Fruit fly (Drosophila melanogaster) whole organism, embryonic: ENCODE measurements around the gene CG42656.

Experiments
- ATbp ChIP-seq: fragments of 200-800 bp; sonication (Bioruptor generic); optimal IDR thresholded peaks from 2 replicates; lab custom pipeline; 2017; ENCODE audit warnings: missing biosample characterization, mild to moderate bottlenecking, missing genetic modification characterization, missing genetic modification reagents
- B-H2 ChIP-seq: fragments of 200-800 bp; sonication (Bioruptor generic); optimal IDR thresholded peaks from 2 replicates; lab custom pipeline; 2018; ENCODE audit warnings: missing biosample characterization, mild to moderate bottlenecking, missing genetic modification characterization
- CG12104 ChIP-seq: fragments of 200-800 bp; sonication (Bioruptor generic); optimal IDR thresholded peaks from 3 replicates; lab custom pipeline; 2016; ENCODE audit warnings: missing biosample characterization, missing genetic modification characterization
- CG12299 ChIP-seq: fragments of 200-800 bp; sonication (Bioruptor generic); optimal IDR thresholded peaks from 2 replicates; lab custom pipeline; 2018; ENCODE audit warnings: missing biosample characterization, mild to moderate bottlenecking, missing genetic modification characterization
- CG12942 ChIP-seq: fragments of 200-800 bp; sonication (Bioruptor generic); optimal IDR thresholded peaks from 3 replicates; lab custom pipeline; 2016; ENCODE audit warnings: missing biosample characterization, missing genetic modification characterization
- CG14050 ChIP-seq: fragments of 200-800 bp; sonication (Bioruptor generic); IDR thresholded peaks from 3 replicates; pipeline ENCODE4 v1.3.6; 2022; ENCODE audit warnings: missing biosample characterization, missing genetic modification characterization
- CG17612 ChIP-seq: fragments of 200-800 bp; sonication (Bioruptor generic); IDR thresholded peaks from 2 replicates; pipeline ENCODE4 v1.3.6; 2022; ENCODE audit warnings: missing biosample characterization, missing genetic modification characterization
- CG2202 ChIP-seq: fragments of 200-800 bp; sonication (Bioruptor generic); optimal IDR thresholded peaks from 2 replicates; lab custom pipeline; 2018; ENCODE audit warnings: missing biosample characterization, mild to moderate bottlenecking, missing genetic modification characterization
- CG2712 ChIP-seq: fragments of 200-800 bp; optimal IDR thresholded peaks from 3 replicates; lab custom pipeline; 2019; ENCODE audit warnings: missing biosample characterization, mild to moderate bottlenecking, missing genetic modification characterization, moderate library complexity
- CG30431 ChIP-seq: fragments of 200-800 bp; sonication (Bioruptor generic); optimal IDR thresholded peaks from 2 replicates; lab custom pipeline; 2017; ENCODE audit warnings: missing biosample characterization, missing genetic modification characterization
- CG32532 ChIP-seq: fragments of 200-800 bp; sonication (Bioruptor generic); IDR thresholded peaks from 2 replicates; pipeline ENCODE4 v1.3.6; 2022; ENCODE audit warnings: missing biosample characterization, missing genetic modification characterization
- CG33213 ChIP-seq: fragments of 200-800 bp; sonication (Bioruptor generic); optimal IDR thresholded peaks from 3 replicates; lab custom pipeline; 2016; ENCODE audit warnings: missing biosample characterization, missing genetic modification characterization
- CG3847 ChIP-seq: fragments of 200-800 bp; sonication (Bioruptor generic); IDR thresholded peaks from 2 replicates; pipeline ENCODE4 v1.3.6; 2022; ENCODE audit warnings: missing biosample characterization, missing genetic modification characterization
- CG4707 ChIP-seq: fragments of 200-800 bp; sonication (Bioruptor generic); optimal IDR thresholded peaks from 2 replicates; lab custom pipeline; 2018; ENCODE audit warnings: missing biosample characterization, mild to moderate bottlenecking, missing genetic modification characterization, moderate library complexity
- CG5245 ChIP-seq: fragments of 200-800 bp; sonication (Bioruptor generic); optimal IDR thresholded peaks from 3 replicates; lab custom pipeline; 2016; ENCODE audit warnings: missing biosample characterization, missing genetic modification characterization
- CG7372 ChIP-seq: fragments of 200-800 bp; sonication (Bioruptor generic); IDR thresholded peaks from 2 replicates; pipeline ENCODE4 v1.3.6; 2022; ENCODE audit warnings: missing biosample characterization, missing genetic modification characterization
- CG9876 ChIP-seq: fragments of 200-800 bp; sonication (Bioruptor generic); optimal IDR thresholded peaks from 2 replicates; lab custom pipeline; 2016; ENCODE audit warnings: missing biosample characterization, missing genetic modification characterization
- CkIIα-i1 ChIP-seq: fragments of 200-800 bp; sonication (Bioruptor generic); IDR thresholded peaks from 2 replicates; pipeline ENCODE4 v1.3.6; 2022; ENCODE audit warnings: missing biosample characterization, missing genetic modification characterization
- Deaf1 ChIP-seq: fragments of 200-800 bp; optimal IDR thresholded peaks from 3 replicates; lab custom pipeline; 2019; ENCODE audit warnings: missing biosample characterization, mild to moderate bottlenecking, missing genetic modification characterization, moderate library complexity
- Fer3 ChIP-seq: fragments of 200-800 bp; sonication (Bioruptor generic); optimal IDR thresholded peaks from 2 replicates; lab custom pipeline; 2018; ENCODE audit warnings: missing biosample characterization, mild to moderate bottlenecking, missing genetic modification characterization, moderate library complexity
- HmgZ ChIP-seq: fragments of 200-800 bp; sonication (Bioruptor generic); optimal IDR thresholded peaks from 2 replicates; lab custom pipeline; 2018; ENCODE audit warnings: missing biosample characterization, mild to moderate bottlenecking, missing genetic modification characterization
- Kr ChIP-seq: fragments of 200-800 bp; sonication (Bioruptor generic); optimal IDR thresholded peaks from 2 replicates; lab custom pipeline; 2017; ENCODE audit warnings: missing biosample characterization, mild to moderate bottlenecking, missing genetic modification characterization
- Lpt ChIP-seq: fragments of >200 bp; optimal IDR thresholded peaks from 2 replicates; lab custom pipeline; 2018; ENCODE audit warnings: missing biosample characterization, missing genetic modification characterization
- Mes4 ChIP-seq: fragments of 200-800 bp; sonication (Bioruptor generic); optimal IDR thresholded peaks from 2 replicates; lab custom pipeline; 2016; ENCODE audit warnings: missing biosample characterization, missing genetic modification characterization
- Mrtf ChIP-seq: fragments of 200-800 bp; sonication (Bioruptor generic); IDR thresholded peaks from 3 replicates; pipeline ENCODE4 v1.3.6; 2022; ENCODE audit warnings: missing biosample characterization, missing genetic modification characterization
- Ravus ChIP-seq: fragments of 200-800 bp; sonication (Bioruptor generic); IDR thresholded peaks from 2 replicates; pipeline ENCODE4 v1.3.6; 2022; ENCODE audit warnings: missing biosample characterization, missing genetic modification characterization
- Rx ChIP-seq: fragments of 200-800 bp; sonication (Bioruptor generic); IDR thresholded peaks from 2 replicates; pipeline ENCODE4 v1.3.6; 2022; ENCODE audit warnings: missing biosample characterization, missing genetic modification characterization
- Side ChIP-seq: fragments of 200-800 bp; sonication (Bioruptor generic); optimal IDR thresholded peaks from 2 replicates; lab custom pipeline; 2016; ENCODE audit warnings: missing biosample characterization, missing genetic modification characterization
- Sin3A ChIP-seq: fragments of >200 bp; optimal IDR thresholded peaks from 2 replicates; lab custom pipeline; 2018
- Sry-δ ChIP-seq: fragments of 200-800 bp; sonication (Bioruptor generic); optimal IDR thresholded peaks from 2 replicates; lab custom pipeline; 2016; ENCODE audit warnings: missing biosample characterization, missing genetic modification characterization
- Vsx1 ChIP-seq: fragments of 200-800 bp; sonication (Bioruptor generic); optimal IDR thresholded peaks from 2 replicates; lab custom pipeline; 2017; ENCODE audit warnings: missing biosample characterization, mild to moderate bottlenecking, missing genetic modification characterization, missing genetic modification reagents
- aop ChIP-seq: fragments of 200-800 bp; sonication (Bioruptor generic); IDR thresholded peaks from 2 replicates; pipeline ENCODE4 v1.3.6; 2022; ENCODE audit warnings: missing biosample characterization, missing genetic modification characterization
- cato ChIP-seq: fragments of 200-800 bp; sonication (Bioruptor generic); optimal IDR thresholded peaks from 2 replicates; lab custom pipeline; 2016; ENCODE audit warnings: missing biosample characterization, missing genetic modification characterization, borderline replicate concordance
- dati ChIP-seq: fragments of 200-800 bp; sonication (Bioruptor generic); IDR thresholded peaks from 2 replicates; pipeline ENCODE4 v1.3.6; 2022; ENCODE audit warnings: missing biosample characterization, missing genetic modification characterization
- dm ChIP-seq: fragments of 200-800 bp; sonication (Bioruptor generic); optimal IDR thresholded peaks from 3 replicates; lab custom pipeline; 2016; ENCODE audit warnings: missing biosample characterization, missing genetic modification characterization
- fd64A ChIP-seq: fragments of 200-800 bp; sonication (Bioruptor generic); optimal IDR thresholded peaks from 3 replicates; lab custom pipeline; 2018; ENCODE audit warnings: missing biosample characterization, mild to moderate bottlenecking, missing genetic modification characterization
- fd96Cb ChIP-seq: fragments of 200-800 bp; sonication (Bioruptor generic); optimal IDR thresholded peaks from 2 replicates; lab custom pipeline; 2018; ENCODE audit warnings: missing biosample characterization, mild to moderate bottlenecking, missing genetic modification characterization, moderate library complexity
- jing ChIP-seq: fragments of 200-800 bp; sonication (Bioruptor generic); optimal IDR thresholded peaks from 2 replicates; lab custom pipeline; 2018; ENCODE audit warnings: missing biosample characterization, mild to moderate bottlenecking, missing genetic modification characterization
- mirr ChIP-seq: fragments of 200-800 bp; sonication (Bioruptor generic); optimal IDR thresholded peaks from 3 replicates; lab custom pipeline; 2018; ENCODE audit warnings: missing biosample characterization, mild to moderate bottlenecking, missing genetic modification characterization
- pum ChIP-seq: fragments of 200-800 bp; sonication (Bioruptor generic); optimal IDR thresholded peaks from 2 replicates; lab custom pipeline; 2016; ENCODE audit warnings: missing biosample characterization, missing genetic modification characterization
- repo ChIP-seq: fragments of 200-800 bp; sonication (Bioruptor generic); optimal IDR thresholded peaks from 2 replicates; lab custom pipeline; 2016; ENCODE audit warnings: missing biosample characterization, missing genetic modification characterization
- sc ChIP-seq, 3 experiments: fragments of >200 bp in 2 of 3; fragments of 200-800 bp in 1 of 3; sonication (Bioruptor generic) in 1 of 3; optimal IDR thresholded peaks; 2 replicates in 2 of 3; 3 replicates in 1 of 3; lab custom pipeline; 2017; ENCODE audit warnings: mild to moderate bottlenecking in 1 of 3, missing biosample characterization in 1 of 3, missing genetic modification characterization in 1 of 3, missing genetic modification reagents in 1 of 3
- scrt ChIP-seq: fragments of 200-800 bp; sonication (Bioruptor generic); optimal IDR thresholded peaks from 2 replicates; lab custom pipeline; 2018; ENCODE audit warnings: missing biosample characterization, mild to moderate bottlenecking, missing genetic modification characterization, moderate library complexity
- sim ChIP-seq: fragments of 200-800 bp; sonication (Bioruptor generic); IDR thresholded peaks from 2 replicates; pipeline ENCODE4 v1.3.6; 2022; ENCODE audit warnings: missing biosample characterization, missing genetic modification characterization
- so ChIP-seq: fragments of 200-800 bp; sonication (Bioruptor generic); IDR thresholded peaks from 3 replicates; pipeline ENCODE4 v1.3.6; 2022; ENCODE audit warnings: missing biosample characterization, missing genetic modification characterization
- sr ChIP-seq: fragments of 200-800 bp; sonication (Bioruptor generic); IDR thresholded peaks from 3 replicates; pipeline ENCODE4 v1.3.6; 2022; ENCODE audit warnings: missing biosample characterization, missing genetic modification characterization
- stc ChIP-seq: fragments of 200-800 bp; sonication (Bioruptor generic); IDR thresholded peaks from 2 replicates; pipeline ENCODE4 v1.3.6; 2022; ENCODE audit warnings: missing biosample characterization, missing genetic modification characterization
- tll ChIP-seq, 2 experiments: fragments of 200-800 bp in 1 of 2; fragments of >200 bp in 1 of 2; sonication (Bioruptor generic) in 1 of 2; optimal IDR thresholded peaks; 2 replicates each; lab custom pipeline; 2017 to 2019; ENCODE audit warnings: missing biosample characterization in 2 of 2, missing genetic modification characterization in 2 of 2, mild to moderate bottlenecking in 1 of 2, moderate library complexity in 1 of 2
- vvl ChIP-seq: fragments of 200-800 bp; sonication (Bioruptor generic); IDR thresholded peaks from 2 replicates; pipeline ENCODE4 v1.3.6; 2022; ENCODE audit warnings: missing biosample characterization, missing genetic modification characterization
- zfh1 ChIP-seq: fragments of 200-800 bp; sonication (Bioruptor generic); IDR thresholded peaks from 3 replicates; pipeline ENCODE4 v1.3.6; 2022; ENCODE audit warnings: missing biosample characterization, missing genetic modification characterization

Gene CG42656

DNA sequence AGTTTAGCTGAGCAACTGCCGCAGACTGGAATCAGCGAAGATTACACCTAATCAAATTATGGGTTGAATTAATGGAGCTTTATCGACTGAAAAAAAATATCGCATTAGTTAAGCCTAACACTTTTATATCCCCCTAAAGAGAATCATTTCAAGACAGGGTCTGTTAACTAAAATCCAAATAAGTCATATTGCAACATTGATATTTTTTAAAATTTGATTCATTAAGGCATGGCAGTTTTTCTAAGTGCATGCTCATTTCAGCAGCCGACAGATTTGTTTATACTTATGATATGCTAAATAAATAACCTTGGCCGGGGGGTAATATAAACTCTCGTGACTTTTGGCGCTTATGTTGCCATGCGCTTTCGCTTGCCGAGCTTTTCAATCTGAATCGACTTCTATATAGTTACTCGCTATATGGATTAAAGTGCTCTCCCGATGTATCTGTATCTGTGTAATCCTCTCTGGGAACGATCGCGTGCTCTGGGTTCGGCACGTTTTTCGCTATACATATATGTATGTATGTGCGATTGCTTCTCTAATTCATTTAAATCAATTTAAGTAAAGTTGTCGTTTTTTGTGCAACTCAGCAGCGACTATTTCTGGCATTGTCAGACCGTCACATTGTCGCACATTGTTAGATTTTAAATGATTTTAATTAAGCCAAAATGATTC, 13.4 kb upstream of the CG42656 start (continued):
- peak; percentile 78 for TF ChIP-seq repo (GFP tag; lab: Kevin White, UChicago)
- TF ChIP-seq CG12299, result peak; percentile 51
- TF ChIP-seq CG30431 (GFP tag; lab: Kevin White, UChicago), result no peak
- peak; percentile 91 for TF ChIP-seq Fer3 (tag; lab: Kevin White, UChicago)
- TF ChIP-seq CG4707 (GFP tag; lab: Kevin White, UChicago), result no peak
- peak; percentile 42 for TF ChIP-seq jing
- peak; percentile 88 for TF ChIP-seq Side
- peak; percentile 94 for TF ChIP-seq CG32532
- peak; percentile 78 for TF ChIP-seq CG7372 (GFP tag; lab: Robert Waterston, UW)
- peak; percentile 66 for TF ChIP-seq CG33213 (GFP tag; lab: Kevin White, UChicago)
- peak; percentile 56 for TF ChIP-seq stc (GFP tag; lab: Robert Waterston, UW)
- TF ChIP-seq Deaf1 (tag; lab: Kevin White, UChicago), result peak; percentile 59
- peak; percentile 93 for TF ChIP-seq CG3847 (GFP tag; lab: Robert Waterston, UW)
- TF ChIP-seq pum, result peak; percentile 59
- TF ChIP-seq CG9876 (GFP tag; lab: Kevin White, UChicago), result peak; percentile 64
- 0 out of 2 replicates have a peak, but pooled peaks have one; percentile 45 for TF ChIP-seq CG17612 (GFP tag; lab: Robert Waterston, UW)
- TF ChIP-seq Mes4, result peak; percentile 32
- TF ChIP-seq CG12942, result peak; percentile 71
- TF ChIP-seq Ravus (GFP tag; lab: Robert Waterston, UW), result peak; percentile 56
- no peak for TF ChIP-seq Kr
- peak; percentile 46 for TF ChIP-seq cato
- TF ChIP-seq tll (GFP tag; optimal IDR thresholded peaks at IDR 0.05; lab: Kevin White, UChicago), result no peak
- no peak for TF ChIP-seq aop (GFP tag; lab: Robert Waterston, UW)
- TF ChIP-seq dati (GFP tag; lab: Robert Waterston, UW), result no peak
- no peak for TF ChIP-seq sim (GFP tag; lab: Robert Waterston, UW)
- peak; percentile 40 for TF ChIP-seq Vsx1 (GFP tag; lab: Kevin White, UChicago)
- peak; percentile 69 for TF ChIP-seq dm (GFP tag; lab: Kevin White, UChicago)
- TF ChIP-seq CG12104 (GFP tag; lab: Kevin White, UChicago), result peak; percentile 53
- TF ChIP-seq fd64A (GFP tag; lab: Kevin White, UChicago), result no peak
- no peak for TF ChIP-seq ATbp (GFP tag; lab: Kevin White, UChicago)
- TF ChIP-seq vvl (GFP tag; lab: Robert Waterston, UW), result peak; percentile 85; the same call in 1 of the 2 replicates
- TF ChIP-seq zfh1, result peak; percentile 59; the same call in 2 of the 3 replicates
- peak; percentile 56 for TF ChIP-seq Sry-δ (GFP tag; lab: Kevin White, UChicago)
- no peak for TF ChIP-seq CG2202
- no peak for TF ChIP-seq Lpt
- TF ChIP-seq CG2712 (tag; lab: Kevin White, UChicago), result peak; percentile 55
- peak; percentile 30 for TF ChIP-seq fd96Cb
- peak; percentile 81; the same call in 2 of the 3 replicates for TF ChIP-seq Mrtf (GFP tag; lab: Robert Waterston, UW)
- TF ChIP-seq sc (optimal IDR thresholded peaks at IDR 0.05; lab: Kevin White, UChicago), result no peak
- no peak for TF ChIP-seq sc (GFP tag; optimal IDR thresholded peaks at IDR 0.05; lab: Kevin White, UChicago)
- peak; percentile 85 for TF ChIP-seq scrt (GFP tag; lab: Kevin White, UChicago)
- no peak for TF ChIP-seq Sin3A
- peak; percentile 69; the same call in 2 of the 3 replicates for TF ChIP-seq so (GFP tag; lab: Robert Waterston, UW)
- peak; percentile 56 for TF ChIP-seq mirr (GFP tag; lab: Kevin White, UChicago)
- no peak for TF ChIP-seq Rx (GFP tag; lab: Robert Waterston, UW)
- TF ChIP-seq HmgZ (tag; lab: Kevin White, UChicago), result peak; percentile 93
- no peak for TF ChIP-seq sr
- peak; percentile 49 for TF ChIP-seq CG5245 (GFP tag; lab: Kevin White, UChicago)
- peak; percentile 29 for TF ChIP-seq B-H2 (GFP tag; lab: Kevin White, UChicago)
- TF ChIP-seq CG14050 (GFP tag; lab: Robert Waterston, UW), result peak; percentile 55; the same call in 2 of the 3 replicates
- 0 out of 2 replicates have a peak, but pooled peaks have one; percentile 21 for TF ChIP-seq CkIIα-i1
